Worm (Caenorhabditis elegans) whole organism, L4 larva: Measurements from ENCODE around the gene D2024.1.

ENCODE experiments used
- Y75B8A.6 ChIP-seq: fragments of 200-800 bp; sonication (Bioruptor generic); IDR thresholded peaks from 2 replicates; pipeline ENCODE4 v1.3.6; 2022; ENCODE audit warnings: missing genetic modification reagents, missing genetic modification characterization, missing compliant biosample characterization
- egl-27 ChIP-seq: sonication (generic microtip); optimal IDR thresholded peaks from 3 replicates; lab custom pipeline; 2017; ENCODE audit warnings: missing biosample characterization, missing genetic modification reagents, missing genetic modification characterization
- lin-1 ChIP-seq: fragments of 200-800 bp; sonication (Bioruptor generic); IDR thresholded peaks from 2 replicates; pipeline ENCODE4 v1.3.6; 2022; ENCODE audit warnings: missing genetic modification reagents, missing genetic modification characterization, missing compliant biosample characterization

DNA sequence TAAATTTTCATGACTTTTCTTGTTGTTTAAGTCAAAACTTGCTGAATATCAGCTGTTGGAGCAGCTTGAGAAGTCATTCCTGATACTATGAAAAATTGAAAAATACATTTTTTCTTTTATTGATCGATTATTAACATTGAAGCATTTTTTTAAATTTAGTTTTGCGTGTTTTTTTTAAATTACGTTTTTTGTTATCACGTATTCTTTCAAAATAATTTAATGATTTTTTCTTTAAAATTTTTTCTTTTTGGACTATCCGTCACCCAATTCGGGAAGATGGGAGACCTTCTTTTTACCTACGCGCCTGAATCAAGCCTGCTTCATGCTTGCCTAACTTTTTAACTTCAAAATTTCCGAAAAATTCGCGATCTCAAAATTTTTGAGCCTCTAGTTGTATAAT, 46.8 kb downstream of the D2024.1 start, which contains the start of gene F42C5.5:
- TF ChIP-seq lin-1 (GFP tag; lab: Robert Waterston, UW) (no peak), egl-27 (tag; lab: Kevin White, UChicago) (no peak), Y75B8A.6 (no peak)
